Fruit fly (Drosophila melanogaster): ENCODE results near the gene TwdlZ.

DNA sequence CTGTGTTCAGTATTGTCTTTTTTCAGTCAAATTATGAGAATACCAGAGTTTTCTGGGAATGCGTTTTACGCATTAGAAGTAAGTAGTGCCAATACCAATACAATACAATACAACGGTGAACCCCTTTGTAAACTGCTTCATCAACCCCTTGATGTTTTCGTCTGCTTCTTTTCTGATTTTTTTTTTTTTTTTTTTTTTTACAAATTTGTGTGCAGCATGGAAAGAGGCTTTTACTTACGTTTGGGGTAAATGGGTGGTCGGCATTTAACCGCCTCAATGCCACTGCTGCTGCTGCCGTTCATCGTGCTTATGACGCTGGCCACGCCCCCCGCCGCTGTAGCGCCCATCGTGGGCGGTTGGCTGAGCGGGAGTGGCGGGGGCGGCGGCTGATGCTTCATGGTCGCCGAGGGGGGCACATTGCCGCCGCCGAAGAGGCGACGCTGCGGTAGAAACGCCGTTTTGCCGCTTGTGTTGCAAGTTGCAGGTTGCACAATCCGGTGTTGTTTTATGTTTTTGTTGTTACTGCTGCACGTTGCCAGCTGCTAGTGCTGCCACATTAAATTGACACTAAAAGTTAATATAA, 44.1 kb upstream of the TwdlZ start:
- TF ChIP-seq en (GFP tag; optimal IDR thresholded peaks at IDR 0.05) (no peak), slou (GFP tag; optimal IDR thresholded peaks at IDR 0.05) (no peak), E2f1 (GFP tag; IDR thresholded peaks at IDR 0.05) (no peak), CrebB (tag; optimal IDR thresholded peaks at IDR 0.05) (no peak), her (GFP tag; optimal IDR thresholded peaks at IDR 0.05) (no peak), CG11247 (GFP tag; IDR thresholded peaks at IDR 0.05) (no peak), Nf-YC (tag; optimal IDR thresholded peaks at IDR 0.05) (no peak), Dad (GFP tag; optimal IDR thresholded peaks at IDR 0.05) (no peak), HLH4C (GFP tag; IDR thresholded peaks at IDR 0.05; ENCODE audit: partially characterized antibody) (no peak), crc (GFP tag; optimal IDR thresholded peaks at IDR 0.05) (no peak)

All from whole organism, embryonic.